Worm (Caenorhabditis elegans) whole organism, L3 larva: Measurements from ENCODE around the gene srz-83.

Experiments used
- R02D3.7 ChIP-seq: fragments of 150-350 bp; optimal IDR thresholded peaks from 2 replicates; lab custom pipeline; 2014; ENCODE audit warnings: missing biosample characterization, missing genetic modification characterization
- ZK546.5 ChIP-seq: sonication (generic microtip); optimal IDR thresholded peaks from 2 replicates; lab custom pipeline; 2017; ENCODE audit warnings: missing biosample characterization, missing genetic modification characterization
- aly-2 ChIP-seq: fragments of 150-350 bp; optimal IDR thresholded peaks from 2 replicates; lab custom pipeline; 2014; ENCODE audit warnings: missing biosample characterization, missing genetic modification characterization
- ama-1 ChIP-seq: fragments of 150-350 bp; optimal IDR thresholded peaks from 2 replicates; lab custom pipeline; 2018
- ceh-16 ChIP-seq: sonication (generic microtip); optimal IDR thresholded peaks from 2 replicates; lab custom pipeline; 2017; ENCODE audit warnings: missing biosample characterization, missing genetic modification characterization
- ceh-28 ChIP-seq: fragments of 150-350 bp; optimal IDR thresholded peaks from 2 replicates; lab custom pipeline; 2014; ENCODE audit warnings: missing biosample characterization, missing genetic modification reagents, missing genetic modification characterization
- ceh-82 ChIP-seq: fragments of 150-350 bp; optimal IDR thresholded peaks from 2 replicates; lab custom pipeline; 2014; ENCODE audit warnings: missing biosample characterization, missing genetic modification characterization
- ceh-9 ChIP-seq: sonication (generic microtip); optimal IDR thresholded peaks from 2 replicates; lab custom pipeline; 2018; ENCODE audit warnings: missing biosample characterization, missing genetic modification characterization
- daf-12 ChIP-seq: fragments of 150-350 bp; optimal IDR thresholded peaks from 2 replicates; lab custom pipeline; 2014; ENCODE audit warnings: missing biosample characterization, missing genetic modification reagents, missing genetic modification characterization
- egl-27 ChIP-seq: sonication (generic microtip); optimal IDR thresholded peaks from 4 replicates; lab custom pipeline; 2017; ENCODE audit warnings: missing biosample characterization, missing genetic modification reagents, missing genetic modification characterization
- egl-5 ChIP-seq: fragments of 150-350 bp; optimal IDR thresholded peaks from 2 replicates; lab custom pipeline; 2017; ENCODE audit warnings: missing biosample characterization, missing genetic modification reagents, missing genetic modification characterization, inconsistent platforms
- elt-1 ChIP-seq: fragments of 150-350 bp; optimal IDR thresholded peaks from 2 replicates; lab custom pipeline; 2014; ENCODE audit warnings: missing biosample characterization, missing genetic modification characterization
- elt-2 ChIP-seq: sonication (generic microtip); optimal IDR thresholded peaks from 2 replicates; lab custom pipeline; 2016; ENCODE audit warnings: missing genetic modification reagents, mild to moderate bottlenecking, missing genetic modification characterization, missing compliant biosample characterization
- elt-3 ChIP-seq, 3 experiments: fragments of 150-350 bp in 1 of 3; sonication (generic microtip) in 2 of 3; optimal IDR thresholded peaks; 2 replicates in 2 of 3; 4 replicates in 1 of 3; lab custom pipeline; 2014 to 2017; ENCODE audit warnings: missing biosample characterization in 3 of 3, missing genetic modification characterization in 3 of 3
- eor-1 ChIP-seq, 2 experiments: fragments of 150-350 bp; optimal IDR thresholded peaks; 2 replicates each; lab custom pipeline; 2014 to 2018; ENCODE audit warnings: missing biosample characterization in 2 of 2, missing genetic modification characterization in 2 of 2
- fkh-10 ChIP-seq: sonication (generic microtip); optimal IDR thresholded peaks from 2 replicates; lab custom pipeline; 2017; ENCODE audit warnings: missing biosample characterization, missing genetic modification reagents, missing genetic modification characterization
- fkh-2 ChIP-seq: fragments of 150-350 bp; optimal IDR thresholded peaks from 2 replicates; lab custom pipeline; 2014; ENCODE audit warnings: missing biosample characterization, missing genetic modification reagents, missing genetic modification characterization
- fos-1 ChIP-seq: fragments of 150-350 bp; optimal IDR thresholded peaks from 2 replicates; lab custom pipeline; 2014; ENCODE audit warnings: missing biosample characterization, missing genetic modification characterization
- hmg-11 ChIP-seq: sonication (generic microtip); optimal IDR thresholded peaks from 2 replicates; lab custom pipeline; 2016; ENCODE audit warnings: missing genetic modification characterization, missing compliant biosample characterization
- jun-1 ChIP-seq: fragments of 150-350 bp; optimal IDR thresholded peaks from 2 replicates; lab custom pipeline; 2014; ENCODE audit warnings: missing biosample characterization, missing genetic modification reagents, missing genetic modification characterization
- lin-15B ChIP-seq: fragments of 150-350 bp; optimal IDR thresholded peaks from 2 replicates; lab custom pipeline; 2014; ENCODE audit warnings: missing biosample characterization, missing genetic modification characterization
- lin-39 ChIP-seq: fragments of 150-350 bp; optimal IDR thresholded peaks from 2 replicates; lab custom pipeline; 2018; ENCODE audit warnings: missing biosample characterization, missing genetic modification reagents, missing genetic modification characterization
- lsy-12 ChIP-seq: sonication (generic microtip); optimal IDR thresholded peaks from 2 replicates; lab custom pipeline; 2016; ENCODE audit warnings: mild to moderate bottlenecking, missing genetic modification characterization, missing compliant biosample characterization
- mdl-1 ChIP-seq: fragments of 150-350 bp; optimal IDR thresholded peaks from 2 replicates; lab custom pipeline; 2014; ENCODE audit warnings: missing biosample characterization, missing genetic modification characterization
- mml-1 ChIP-seq: fragments of 150-350 bp; sonication (generic microtip); optimal IDR thresholded peaks from 3 replicates; lab custom pipeline; 2014; ENCODE audit warnings: missing biosample characterization, missing genetic modification characterization
- nfya-1 ChIP-seq: sonication (generic microtip); optimal IDR thresholded peaks from 2 replicates; lab custom pipeline; 2017; ENCODE audit warnings: missing genetic modification characterization, mild to moderate bottlenecking, missing compliant biosample characterization, antibody characterized with exemption, moderate library complexity; ENCODE audit not compliant: insufficient read depth
- nhr-11 ChIP-seq: fragments of 150-350 bp; optimal IDR thresholded peaks from 2 replicates; lab custom pipeline; 2014; ENCODE audit warnings: missing biosample characterization, missing genetic modification characterization
- nhr-12 ChIP-seq: fragments of 150-350 bp; optimal IDR thresholded peaks from 2 replicates; lab custom pipeline; 2014; ENCODE audit warnings: missing biosample characterization, missing genetic modification characterization
- nhr-23 ChIP-seq: fragments of 150-350 bp; optimal IDR thresholded peaks from 2 replicates; lab custom pipeline; 2014; ENCODE audit warnings: missing biosample characterization, missing genetic modification reagents, missing genetic modification characterization
- nhr-237 ChIP-seq: fragments of 150-350 bp; optimal IDR thresholded peaks from 2 replicates; lab custom pipeline; 2014; ENCODE audit warnings: missing biosample characterization, missing genetic modification characterization
- nhr-25 ChIP-seq: sonication (generic microtip); optimal IDR thresholded peaks from 2 replicates; lab custom pipeline; 2017; ENCODE audit warnings: missing biosample characterization, missing genetic modification characterization
- nhr-28 ChIP-seq: fragments of 150-350 bp; optimal IDR thresholded peaks from 2 replicates; lab custom pipeline; 2014; ENCODE audit warnings: missing biosample characterization, missing genetic modification characterization
- nhr-43 ChIP-seq: sonication (generic microtip); optimal IDR thresholded peaks from 2 replicates; lab custom pipeline; 2016; ENCODE audit warnings: mild to moderate bottlenecking, missing genetic modification characterization, missing compliant biosample characterization; ENCODE audit not compliant: poor library complexity, severe bottlenecking
- nhr-67 ChIP-seq: fragments of 150-350 bp; optimal IDR thresholded peaks from 2 replicates; lab custom pipeline; 2014; ENCODE audit warnings: missing biosample characterization, missing genetic modification characterization
- nhr-76 ChIP-seq: fragments of 150-350 bp; sonication (generic microtip); optimal IDR thresholded peaks from 5 replicates; lab custom pipeline; 2014; ENCODE audit warnings: missing biosample characterization, missing genetic modification characterization
- nhr-77 ChIP-seq: fragments of 150-350 bp; optimal IDR thresholded peaks from 2 replicates; lab custom pipeline; 2014; ENCODE audit warnings: missing biosample characterization, missing genetic modification characterization
- pha-4 ChIP-seq: fragments of 150-350 bp; optimal IDR thresholded peaks from 2 replicates; lab custom pipeline; 2014; ENCODE audit warnings: missing biosample characterization, missing genetic modification reagents, missing genetic modification characterization
- pqm-1 ChIP-seq: fragments of 150-350 bp; optimal IDR thresholded peaks from 2 replicates; lab custom pipeline; 2017; ENCODE audit warnings: missing biosample characterization, missing genetic modification characterization, inconsistent platforms
- sea-2 ChIP-seq: fragments of 150-350 bp; sonication (generic microtip); optimal IDR thresholded peaks from 4 replicates; lab custom pipeline; 2014; ENCODE audit warnings: missing biosample characterization, missing genetic modification reagents, missing genetic modification characterization
- skn-1 ChIP-seq: fragments of 150-350 bp; optimal IDR thresholded peaks from 2 replicates; lab custom pipeline; 2014; ENCODE audit warnings: missing biosample characterization, missing genetic modification characterization
- snpc-4 ChIP-seq: fragments of 150-350 bp; optimal IDR thresholded peaks from 2 replicates; lab custom pipeline; 2014; ENCODE audit warnings: missing biosample characterization, missing genetic modification characterization
- tbx-2 ChIP-seq: sonication (generic microtip); optimal IDR thresholded peaks from 2 replicates; lab custom pipeline; 2016; ENCODE audit warnings: mild to moderate bottlenecking, missing genetic modification characterization, missing compliant biosample characterization
- unc-39 ChIP-seq: sonication (generic microtip); optimal IDR thresholded peaks from 4 replicates; lab custom pipeline; 2017; ENCODE audit warnings: missing biosample characterization, missing genetic modification characterization
- unc-62 ChIP-seq: fragments of 150-350 bp; sonication (generic microtip); optimal IDR thresholded peaks from 4 replicates; lab custom pipeline; 2014; ENCODE audit warnings: missing biosample characterization, missing genetic modification reagents, missing genetic modification characterization
- zag-1 ChIP-seq: fragments of 150-350 bp; optimal IDR thresholded peaks from 2 replicates; lab custom pipeline; 2014; ENCODE audit warnings: missing biosample characterization, missing genetic modification characterization
- ztf-11 ChIP-seq: fragments of 150-350 bp; optimal IDR thresholded peaks from 2 replicates; lab custom pipeline; 2014; ENCODE audit warnings: missing biosample characterization, missing genetic modification characterization
- ztf-4 ChIP-seq: fragments of 150-350 bp; optimal IDR thresholded peaks from 2 replicates; lab custom pipeline; 2014; ENCODE audit warnings: missing biosample characterization, missing genetic modification characterization

The srz-83 gene

DNA sequence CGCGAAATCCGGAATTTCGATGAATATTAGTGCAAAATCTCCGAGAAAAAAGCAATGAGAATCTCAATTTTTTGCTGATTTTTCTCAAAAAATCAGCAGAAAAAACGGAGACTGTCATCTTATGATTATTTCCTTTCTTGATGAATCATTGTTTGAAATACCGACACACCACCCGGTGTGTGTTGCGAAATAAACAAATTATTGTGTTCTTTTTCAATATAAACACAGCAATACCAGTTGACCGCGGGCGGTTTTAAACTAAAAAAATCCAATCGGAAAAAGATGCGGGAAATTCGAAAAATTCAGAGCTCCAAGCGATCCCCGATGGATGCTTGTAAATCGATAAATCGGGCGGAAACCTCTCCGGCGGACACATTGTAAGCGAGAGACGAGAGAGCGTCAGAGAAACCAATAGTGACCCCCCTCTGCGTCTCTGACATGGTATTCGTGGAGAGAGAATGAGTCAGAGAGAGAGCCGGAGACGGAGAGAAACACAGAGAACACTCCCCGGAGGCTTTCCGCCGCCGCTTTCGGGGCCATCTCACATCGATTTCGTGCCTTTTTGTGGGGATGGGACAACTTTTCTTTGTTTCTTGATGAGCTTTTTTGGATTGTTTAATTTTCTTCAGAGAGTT is 11.3 kb downstream of the srz-83 start:
- TF ChIP-seq tbx-2 (tag; lab: Kevin White, UChicago) (no peak), daf-12 (tag; lab: Kevin White, UChicago) (no peak), lin-39 (peak; percentile 76), unc-39 (no peak), mml-1 (tag; lab: Kevin White, UChicago) (no peak), ceh-9 (tag; lab: Kevin White, UChicago) (no peak), ceh-82 (tag; lab: Kevin White, UChicago) (no peak), pqm-1 (tag; lab: Kevin White, UChicago) (peak; percentile 22), lsy-12 (tag; lab: Kevin White, UChicago) (no peak), nhr-11 (no peak), ztf-11 (tag; lab: Kevin White, UChicago) (no peak), elt-3 (tag; optimal IDR thresholded peaks at IDR 0.05; lab: Kevin White, UChicago) (no peak), sea-2 (GFP tag; lab: Kevin White, UChicago) (no peak), jun-1 (tag; lab: Kevin White, UChicago) (peak; percentile 75), nhr-23 (peak; percentile 18), egl-5 (peak; percentile 61), ZK546.5 (tag; lab: Kevin White, UChicago) (no peak), ceh-28 (tag; lab: Kevin White, UChicago) (peak; percentile 88), unc-62 (GFP tag; lab: Kevin White, UChicago) (no peak), R02D3.7 (tag; lab: Kevin White, UChicago) (no peak), egl-27 (tag; lab: Kevin White, UChicago) (no peak), nhr-25 (tag; lab: Kevin White, UChicago) (no peak), hmg-11 (peak; percentile 86), ztf-4 (tag; lab: Kevin White, UChicago) (no peak), zag-1 (tag; lab: Kevin White, UChicago) (no peak), nhr-76 (no peak), fkh-10 (GFP tag; lab: Kevin White, UChicago) (peak; percentile 18), aly-2 (tag; lab: Kevin White, UChicago) (no peak), mdl-1 (tag; lab: Kevin White, UChicago) (no peak), elt-2 (tag; lab: Kevin White, UChicago) (peak; percentile 15), ama-1 (lab: Kevin White, UChicago) (peak; percentile 6), eor-1 (tag; optimal IDR thresholded peaks at IDR 0.05; lab: Kevin White, UChicago) (no peak), nfya-1 (tag; lab: Kevin White, UChicago) (peak; percentile 89), fos-1 (no peak), snpc-4 (tag; lab: Kevin White, UChicago) (peak; percentile 58), nhr-67 (tag; lab: Kevin White, UChicago) (no peak), nhr-12 (tag; lab: Kevin White, UChicago) (no peak), nhr-43 (tag; lab: Kevin White, UChicago) (no peak), elt-1 (no peak), lin-15B (tag; lab: Kevin White, UChicago) (peak; percentile 39), ceh-16 (tag; lab: Kevin White, UChicago) (no peak), nhr-237 (tag; lab: Kevin White, UChicago) (no peak), pha-4 (tag; lab: Kevin White, UChicago) (peak; percentile 52), nhr-77 (tag; lab: Kevin White, UChicago) (no peak), skn-1 (tag; lab: Kevin White, UChicago) (peak; percentile 44), nhr-28 (no peak), fkh-2 (tag; lab: Kevin White, UChicago) (no peak)
- TF ChIP-seq, all 47 proteins: peak for 15
